Worm (Caenorhabditis elegans): ENCODE data around the gene pac-1.

The pac-1 gene

ce11 chrIII:8446940-8447403, 47.8 kb upstream of the pac-1 start, which contains the start of gene rpn-3:
Gene rpn-3 (plus strand): TSS chrIII:8447353.
- TF ChIP-seq lin-40 (tag; optimal IDR thresholded peaks at IDR 0.05) (peak; percentile 96), ztf-18 (tag; optimal IDR thresholded peaks at IDR 0.05) (no peak), K12H6.12 (tag; optimal IDR thresholded peaks at IDR 0.05) (peak; percentile 80), madf-6 (GFP tag; IDR thresholded peaks at IDR 0.05) (peak; percentile 96), ceh-91 (GFP tag; IDR thresholded peaks at IDR 0.05) (peak; percentile 80), efl-1 (GFP tag; optimal IDR thresholded peaks at IDR 0.05) (peak; percentile 69), unc-62 (GFP tag; optimal IDR thresholded peaks at IDR 0.05) (peak; percentile 2), zfh-2 (GFP tag; conservative IDR thresholded peaks at IDR 0.05) (no peak), unc-130 (GFP tag; optimal IDR thresholded peaks at IDR 0.05) (peak; percentile 49), pbrm-1 (GFP tag; IDR thresholded peaks at IDR 0.05) (peak; percentile 93), F52B5.7 (tag; optimal IDR thresholded peaks at IDR 0.05) (no peak), dpff-1 (tag; optimal IDR thresholded peaks at IDR 0.05) (no peak), ccch-3 (GFP tag; optimal IDR thresholded peaks at IDR 0.05) (no peak), lir-1 (GFP tag; conservative IDR thresholded peaks at IDR 0.05) (peak; percentile 83), snpc-4 (GFP tag; optimal IDR thresholded peaks at IDR 0.05) (peak; percentile 38), snpc-4 (tag; optimal IDR thresholded peaks at IDR 0.05) (peak; percentile 46 to 84 (median 66)), bed-2 (GFP tag; IDR thresholded peaks at IDR 0.05) (peak; percentile 76; the same call in 1 of the 2 replicates), F37B4.10 (GFP tag; IDR thresholded peaks at IDR 0.05) (no peak), ztf-22 (GFP tag; optimal IDR thresholded peaks at IDR 0.05) (no peak), tbx-9 (tag; optimal IDR thresholded peaks at IDR 0.05; ENCODE audit: borderline replicate concordance) (no peak), mel-28 (tag; optimal IDR thresholded peaks at IDR 0.05; ENCODE audit: borderline replicate concordance) (peak; percentile 3), ceh-27 (GFP tag; optimal IDR thresholded peaks at IDR 0.05) (peak; percentile 90), bed-1 (GFP tag; IDR thresholded peaks at IDR 0.05) (no peak), B0336.3 (GFP tag; IDR thresholded peaks at IDR 0.05) (peak; percentile 85), Y53G8AR.9 (GFP tag; conservative IDR thresholded peaks at IDR 0.05) (peak; percentile 97), chd-7 (tag; optimal IDR thresholded peaks at IDR 0.05) (peak; percentile 49), aptf-2 (GFP tag; conservative IDR thresholded peaks at IDR 0.05) (no peak), F57C9.4 (tag; optimal IDR thresholded peaks at IDR 0.05) (no peak), tbp1 (GFP tag; optimal IDR thresholded peaks at IDR 0.05) (peak; percentile 79), mes-4 (tag; optimal IDR thresholded peaks at IDR 0.05) (no peak), snpc-1.3 (tag; optimal IDR thresholded peaks at IDR 0.05; ENCODE audit: insufficient read depth) (peak; percentile 78), F23B12.7 (tag; optimal IDR thresholded peaks at IDR 0.05; ENCODE audit: insufficient read depth) (peak; percentile 79), attf-3 (GFP tag; conservative IDR thresholded peaks at IDR 0.05) (peak; percentile 84), nhr-27 (tag; optimal IDR thresholded peaks at IDR 0.05) (no peak), egl-18 (GFP tag; IDR thresholded peaks at IDR 0.05) (no peak), Y95B8A.8 (GFP tag; IDR thresholded peaks at IDR 0.05) (peak; percentile 75; the same call in 1 of the 2 replicates), zim-3 (tag; optimal IDR thresholded peaks at IDR 0.05) (no peak), T07F8.4 (tag; optimal IDR thresholded peaks at IDR 0.05) (no peak), T26A5.8 (tag; optimal IDR thresholded peaks at IDR 0.05) (no peak), rpc-1 (optimal IDR thresholded peaks at IDR 0.05) (peak; percentile 76), rpc-1 (tag; optimal IDR thresholded peaks at IDR 0.05) (peak; percentile 13), ekl-4 (GFP tag; IDR thresholded peaks at IDR 0.05) (peak; percentile 98), sea-2 (GFP tag; IDR thresholded peaks at IDR 0.05) (no peak), ZK185.1 (tag; optimal IDR thresholded peaks at IDR 0.05; ENCODE audit: poor library complexity, severe bottlenecking) (peak; percentile 89), nhr-179 (tag; optimal IDR thresholded peaks at IDR 0.05) (no peak), athp-1 (tag; optimal IDR thresholded peaks at IDR 0.05) (peak; percentile 79), attf-5 (GFP tag; optimal IDR thresholded peaks at IDR 0.05) (peak; percentile 84), F33H1.4 (GFP tag; IDR thresholded peaks at IDR 0.05) (peak; percentile 100), F57A8.1 (GFP tag; optimal IDR thresholded peaks at IDR 0.05) (no peak)

All from whole organism, young adult.